Fruit fly (Drosophila melanogaster) whole organism, adult: ENCODE results near the gene CG13609.

Experiments
- CG11617 ChIP-seq: fragments of 200-800 bp; sonication (Bioruptor generic); optimal IDR thresholded peaks from 2 replicates; lab custom pipeline; 2017; ENCODE audit warnings: mild to moderate bottlenecking, missing biosample characterization, missing genetic modification reagents, missing genetic modification characterization
- CG12768 ChIP-seq: fragments of 200-800 bp; sonication (Bioruptor generic); optimal IDR thresholded peaks from 2 replicates; lab custom pipeline; 2017; ENCODE audit warnings: missing biosample characterization, missing genetic modification characterization, mild to moderate bottlenecking, moderate library complexity, missing genetic modification reagents
- CG14711 ChIP-seq: fragments of 200-800 bp; sonication (Bioruptor generic); optimal IDR thresholded peaks from 2 replicates; lab custom pipeline; 2018; ENCODE audit warnings: missing biosample characterization, mild to moderate bottlenecking, missing genetic modification characterization, moderate library complexity
- CG1620 ChIP-seq: fragments of 200-800 bp; sonication (Bioruptor generic); optimal IDR thresholded peaks from 2 replicates; lab custom pipeline; 2016; ENCODE audit warnings: missing biosample characterization, missing genetic modification characterization
- CG33017 ChIP-seq: fragments of 200-800 bp; sonication (Bioruptor generic); optimal IDR thresholded peaks from 2 replicates; lab custom pipeline; 2018; ENCODE audit warnings: missing biosample characterization, mild to moderate bottlenecking, missing genetic modification characterization, moderate library complexity
- CG5204 ChIP-seq: fragments of 200-800 bp; sonication (Bioruptor generic); optimal IDR thresholded peaks from 2 replicates; lab custom pipeline; 2016; ENCODE audit warnings: missing biosample characterization, missing genetic modification characterization
- CG7045 ChIP-seq: fragments of 200-800 bp; sonication (Bioruptor generic); optimal IDR thresholded peaks from 2 replicates; lab custom pipeline; 2017; ENCODE audit warnings: missing biosample characterization, mild to moderate bottlenecking, missing genetic modification characterization
- CG7101 ChIP-seq: fragments of 200-800 bp; sonication (Bioruptor generic); optimal IDR thresholded peaks from 2 replicates; lab custom pipeline; 2018; ENCODE audit warnings: missing biosample characterization, mild to moderate bottlenecking, missing genetic modification characterization, moderate library complexity
- Clk ChIP-seq: fragments of 200-800 bp; sonication (Bioruptor generic); optimal IDR thresholded peaks from 2 replicates; lab custom pipeline; 2017; ENCODE audit warnings: missing biosample characterization, missing genetic modification characterization
- Crg-1 ChIP-seq: fragments of 200-800 bp; sonication (Bioruptor generic); optimal IDR thresholded peaks from 2 replicates; lab custom pipeline; 2016; ENCODE audit warnings: missing biosample characterization, missing genetic modification characterization
- Hr96 ChIP-seq: fragments of 200-800 bp; sonication (Bioruptor generic); optimal IDR thresholded peaks from 2 replicates; lab custom pipeline; 2016; ENCODE audit warnings: missing biosample characterization, missing genetic modification characterization
- Mnt ChIP-seq: fragments of 200-800 bp; sonication (Bioruptor generic); optimal IDR thresholded peaks from 2 replicates; lab custom pipeline; 2016; ENCODE audit warnings: missing biosample characterization, mild to moderate bottlenecking, missing genetic modification characterization
- bab1 ChIP-seq: fragments of 200-800 bp; sonication (Bioruptor generic); optimal IDR thresholded peaks from 3 replicates; lab custom pipeline; 2019; ENCODE audit warnings: missing biosample characterization, mild to moderate bottlenecking, missing genetic modification characterization, moderate library complexity
- cic ChIP-seq: fragments of 200-800 bp; sonication (Bioruptor generic); optimal IDR thresholded peaks from 2 replicates; lab custom pipeline; 2017; ENCODE audit warnings: missing biosample characterization, mild to moderate bottlenecking, missing genetic modification characterization, moderate library complexity
- cnc ChIP-seq, 2 experiments: fragments of >200 bp; optimal IDR thresholded peaks; 2 replicates each; lab custom pipeline; 2017
- kay ChIP-seq: fragments of 200-800 bp; sonication (Bioruptor generic); peaks from one replicate; lab custom pipeline; 2016; ENCODE audit warnings: missing biosample characterization, missing genetic modification characterization, borderline replicate concordance
- ovo ChIP-seq: fragments of 200-800 bp; sonication (Bioruptor generic); optimal IDR thresholded peaks from 2 replicates; lab custom pipeline; 2016; ENCODE audit warnings: missing biosample characterization, missing genetic modification characterization
- pad ChIP-seq: fragments of 200-800 bp; sonication (Bioruptor generic); optimal IDR thresholded peaks from 3 replicates; lab custom pipeline; 2017; ENCODE audit warnings: missing biosample characterization, missing genetic modification characterization, mild to moderate bottlenecking, moderate library complexity, missing genetic modification reagents
- tj ChIP-seq: fragments of 200-800 bp; sonication (Bioruptor generic); optimal IDR thresholded peaks from 3 replicates; lab custom pipeline; 2017; ENCODE audit warnings: missing biosample characterization, mild to moderate bottlenecking, missing genetic modification characterization, moderate library complexity
- toe ChIP-seq: fragments of 200-800 bp; sonication (Bioruptor generic); optimal IDR thresholded peaks from 2 replicates; lab custom pipeline; 2016; ENCODE audit warnings: missing biosample characterization, missing genetic modification characterization

Gene CG13609

DNA sequence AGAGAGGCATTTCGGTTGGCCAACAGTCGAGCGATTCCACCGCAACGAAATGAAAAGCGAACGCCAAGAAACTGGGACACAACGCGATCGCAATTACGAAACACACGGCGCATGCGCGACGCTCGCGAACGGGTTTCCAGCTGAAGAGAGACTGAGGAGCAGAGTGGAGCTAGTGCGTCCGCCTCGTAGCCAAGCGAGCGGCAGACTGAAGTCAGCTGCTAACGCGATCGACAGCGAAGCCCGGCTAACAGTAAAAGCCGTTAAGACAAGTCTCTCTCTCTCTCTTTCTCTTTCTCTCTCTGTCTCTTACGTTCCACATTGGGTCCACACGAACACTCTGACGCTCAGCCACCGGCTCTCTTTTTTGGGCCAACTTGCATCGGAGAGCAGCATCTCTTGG lies 8.3 kb upstream of the CG13609 start, which contains the start of gene CG17786:
Gene CG17786 (minus strand): TSS at position 154 of the 400 bp plus-strand sequence.
- TF ChIP-seq CG33017 (tag; lab: Kevin White, UChicago): no peak
- TF ChIP-seq CG5204: no peak
- peak; percentile 11 for TF ChIP-seq bab1 (GFP tag; lab: Kevin White, UChicago)

DNA sequence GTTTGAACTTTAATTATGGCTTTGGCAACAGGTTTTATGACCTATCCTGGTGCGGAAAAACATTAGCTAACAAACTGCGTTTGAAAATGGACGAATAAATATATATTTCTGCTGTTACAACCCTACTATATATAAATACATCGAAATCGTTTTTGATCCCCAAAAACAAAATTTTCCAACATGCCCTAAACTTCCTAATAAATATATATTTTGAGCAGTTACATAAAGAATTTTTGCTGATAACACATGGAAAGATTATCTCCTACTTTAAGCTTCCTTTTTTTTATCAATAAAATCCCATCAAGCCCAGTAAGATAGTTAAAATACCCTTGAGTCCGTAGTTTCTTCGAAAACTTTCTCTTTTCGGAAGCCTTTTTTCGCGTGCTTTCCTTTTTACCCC lies 7.7 kb upstream of the CG13609 start:
- no peak for TF ChIP-seq Mnt (GFP tag; lab: Kevin White, UChicago)
- TF ChIP-seq pad: no peak
- TF ChIP-seq ovo: no peak
- no peak for TF ChIP-seq bab1 (GFP tag; lab: Kevin White, UChicago)
- TF ChIP-seq cic (GFP tag; lab: Kevin White, UChicago): no peak
- TF ChIP-seq toe (GFP tag; lab: Kevin White, UChicago): no peak
- TF ChIP-seq CG33017 (tag; lab: Kevin White, UChicago): no peak
- no peak for TF ChIP-seq CG7101 (tag; lab: Kevin White, UChicago)
- no peak for TF ChIP-seq CG14711

DNA sequence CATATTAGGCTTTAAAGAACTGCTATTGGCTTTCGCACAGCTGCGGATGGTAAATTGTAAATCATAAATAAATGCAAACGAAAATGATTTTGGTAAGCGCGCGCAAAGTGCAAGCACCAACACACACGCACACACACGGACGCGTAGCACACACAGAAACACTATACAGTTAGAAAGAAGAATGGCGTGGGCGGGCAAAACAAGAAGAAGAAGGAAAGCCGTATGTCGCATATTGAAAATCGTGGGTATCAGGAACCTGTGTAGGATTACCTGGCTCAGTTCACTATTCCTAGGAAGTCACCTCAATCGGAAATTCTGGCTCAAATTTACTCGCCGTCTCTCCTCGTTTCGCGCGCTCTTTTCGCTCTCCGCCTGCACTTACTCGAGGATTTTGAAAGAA lies 6.0 kb upstream of the CG13609 start, which contains the start of gene cav:
Gene cav (plus strand): TSS at position 259 of the 400 bp plus-strand sequence.
- TF ChIP-seq tj (no peak), CG7045 (GFP tag; lab: Kevin White, UChicago) (no peak), ovo (peak; percentile 41), pad (no peak)

dm6 chr3R:24221334-24222302 lies 5.2 kb upstream of the CG13609 start, which contains the start of gene twin:
Gene twin, minus strand, starts transcription at chr3R:24221965.
- TF ChIP-seq pad (peak; percentile 32), CG33017 (tag; lab: Kevin White, UChicago) (peak; percentile 30), Hr96 (GFP tag; lab: Kevin White, UChicago) (no peak), tj (peak; percentile 23), CG7045 (GFP tag; lab: Kevin White, UChicago) (no peak), kay (GFP tag; lab: Kevin White, UChicago) (peak; percentile 93), Mnt (GFP tag; lab: Kevin White, UChicago) (peak; percentile 45), Crg-1 (GFP tag; lab: Kevin White, UChicago) (peak; percentile 51), toe (GFP tag; lab: Kevin White, UChicago) (peak; percentile 72), CG12768 (GFP tag; lab: Kevin White, UChicago) (peak; percentile 3), CG7101 (tag; lab: Kevin White, UChicago) (peak; percentile 50), cic (GFP tag; lab: Kevin White, UChicago) (no peak), cnc (optimal IDR thresholded peaks at IDR 0.05; lab: Kevin White, UChicago) (no peak), CG5204 (no peak), bab1 (GFP tag; lab: Kevin White, UChicago) (peak; percentile 44), ovo (peak; percentile 14), CG11617 (GFP tag; lab: Kevin White, UChicago) (peak; percentile 41), CG14711 (peak; percentile 51), CG1620 (GFP tag; lab: Kevin White, UChicago) (peak; percentile 73), Clk (GFP tag; lab: Kevin White, UChicago) (no peak)

- TF ChIP-seq Clk (GFP tag; lab: Kevin White, UChicago) (no peak), kay (GFP tag; lab: Kevin White, UChicago) (peak; percentile 71)
These were observed 1.9 kb downstream of the CG13609 start, which contains the start of gene Acp95EF for dm6 chr3R:24228675-24229074. Gene Acp95EF, plus strand, starts transcription at chr3R:24228975.

- no peak for TF ChIP-seq CG14711
- no peak for TF ChIP-seq Mnt (GFP tag; lab: Kevin White, UChicago)
- no peak for TF ChIP-seq Crg-1 (GFP tag; lab: Kevin White, UChicago)
- no peak for TF ChIP-seq toe (GFP tag; lab: Kevin White, UChicago)
- TF ChIP-seq pad: no peak
- TF ChIP-seq cic (GFP tag; lab: Kevin White, UChicago): no peak
- no peak for TF ChIP-seq cnc (optimal IDR thresholded peaks at IDR 0.05; lab: Kevin White, UChicago)
- TF ChIP-seq CG5204: no peak
- TF ChIP-seq CG7045 (GFP tag; lab: Kevin White, UChicago): no peak
- TF ChIP-seq CG33017 (tag; lab: Kevin White, UChicago): no peak
- no peak for TF ChIP-seq ovo
- TF ChIP-seq CG1620 (GFP tag; lab: Kevin White, UChicago): no peak
- no peak for TF ChIP-seq Hr96 (GFP tag; lab: Kevin White, UChicago)
- no peak for TF ChIP-seq kay (GFP tag; lab: Kevin White, UChicago)
- no peak for TF ChIP-seq bab1 (GFP tag; lab: Kevin White, UChicago)
- no peak for TF ChIP-seq CG7101 (tag; lab: Kevin White, UChicago)
- TF ChIP-seq tj: no peak
- no peak for TF ChIP-seq Clk (GFP tag; lab: Kevin White, UChicago)
- TF ChIP-seq CG11617 (GFP tag; lab: Kevin White, UChicago): no peak
- TF ChIP-seq CG12768 (GFP tag; lab: Kevin White, UChicago): no peak
These were observed 3.1 kb downstream of the CG13609 start, which contains the start of gene Spase22-23 for dm6 chr3R:24229870-24230422. Gene Spase22-23, minus strand, starts transcription at chr3R:24230035.
